Fruit fly (Drosophila melanogaster): ENCODE results near the gene CG5276.

Gene CG5276

dm6 chr3R:11392805-11393204 is 38.7 kb upstream of the CG5276 start (continued):
- peak; percentile 44 for TF ChIP-seq Fer2 (tag; optimal IDR thresholded peaks at IDR 0.05)
- TF ChIP-seq CG15479 (GFP tag; optimal IDR thresholded peaks at IDR 0.05) = peak; percentile 44
- peak; percentile 45 for TF ChIP-seq Ssrp (tag; optimal IDR thresholded peaks at IDR 0.05)
- peak; percentile 38; the same call in 1 of the 2 replicates for TF ChIP-seq slbo (GFP tag; IDR thresholded peaks at IDR 0.05)
- no peak for TF ChIP-seq CG11696 (GFP tag; IDR thresholded peaks at IDR 0.05)
- TF ChIP-seq Myb (GFP tag; optimal IDR thresholded peaks at IDR 0.05) = peak; percentile 8
- TF ChIP-seq fd102C (GFP tag; optimal IDR thresholded peaks at IDR 0.05) = peak; percentile 91
- TF ChIP-seq CG3838 (GFP tag; optimal IDR thresholded peaks at IDR 0.05) = no peak
- peak; percentile 41 for TF ChIP-seq CG6765 (GFP tag; optimal IDR thresholded peaks at IDR 0.05)
- peak; percentile 69 for TF ChIP-seq CG11723 (GFP tag; optimal IDR thresholded peaks at IDR 0.05)
- peak; percentile 61 for TF ChIP-seq gsb-n (tag; optimal IDR thresholded peaks at IDR 0.05)
- TF ChIP-seq CG11093 (GFP tag; IDR thresholded peaks at IDR 0.05) = no peak
- no peak for TF ChIP-seq CG13287 (GFP tag; IDR thresholded peaks at IDR 0.05; ENCODE audit: partially characterized antibody)
- TF ChIP-seq zen (tag; optimal IDR thresholded peaks at IDR 0.05) = peak; percentile 92
- no peak for TF ChIP-seq bsh (GFP tag; optimal IDR thresholded peaks at IDR 0.05)
- peak; percentile 92 for TF ChIP-seq zfh1 (GFP tag; IDR thresholded peaks at IDR 0.05)
- no peak for TF ChIP-seq pita (GFP tag; optimal IDR thresholded peaks at IDR 0.05)
- TF ChIP-seq usp (GFP tag; optimal IDR thresholded peaks at IDR 0.05) = no peak
- TF ChIP-seq TFAM (GFP tag; optimal IDR thresholded peaks at IDR 0.05) = peak; percentile 52
- peak; percentile 65 for TF ChIP-seq ttk (GFP tag; IDR thresholded peaks at IDR 0.05)
- TF ChIP-seq CG12659 (GFP tag; optimal IDR thresholded peaks at IDR 0.05) = peak; percentile 35
- TF ChIP-seq sens (GFP tag) = peak; percentile 89
- TF ChIP-seq vfl (GFP tag; optimal IDR thresholded peaks at IDR 0.05) = no peak
- TF ChIP-seq B-H1 (GFP tag; IDR thresholded peaks at IDR 0.05) = 0 out of 3 replicates have a peak, but pooled peaks have one; percentile 31
- no peak; the same call in 2 of the 3 replicates for TF ChIP-seq so (GFP tag; IDR thresholded peaks at IDR 0.05)
- peak; percentile 73 for TF ChIP-seq CG12236 (GFP tag; optimal IDR thresholded peaks at IDR 0.05)
- no peak for TF ChIP-seq CG10979 (tag; optimal IDR thresholded peaks at IDR 0.05)
- TF ChIP-seq eve (GFP tag; optimal IDR thresholded peaks at IDR 0.05) = no peak
- TF ChIP-seq Six4 (GFP tag; optimal IDR thresholded peaks at IDR 0.05) = peak; percentile 44
- TF ChIP-seq gro (GFP tag; optimal IDR thresholded peaks at IDR 0.05) = no peak
- TF ChIP-seq CG2678 (tag; optimal IDR thresholded peaks at IDR 0.05) = no peak
- peak; percentile 50 for TF ChIP-seq dm (GFP tag; optimal IDR thresholded peaks at IDR 0.05)
- no peak for TF ChIP-seq Doc2 (GFP tag; IDR thresholded peaks at IDR 0.05)
- peak; percentile 41 for TF ChIP-seq pros (GFP tag; optimal IDR thresholded peaks at IDR 0.05)
- TF ChIP-seq Lim3 (GFP tag; IDR thresholded peaks at IDR 0.05) = no peak
- TF ChIP-seq H2.0 (GFP tag; IDR thresholded peaks at IDR 0.05) = peak; percentile 57
- no peak for TF ChIP-seq hkb (optimal IDR thresholded peaks at IDR 0.05)
- TF ChIP-seq hkb (GFP tag; IDR thresholded peaks at IDR 0.05) = no peak; the same call in 1 of the 2 replicates
- no peak for TF ChIP-seq CG2129 (GFP tag; IDR thresholded peaks at IDR 0.05; ENCODE audit: partially characterized antibody)
- TF ChIP-seq CG10366 (GFP tag; IDR thresholded peaks at IDR 0.05) = peak; percentile 42
- TF ChIP-seq CG32767 (GFP tag; IDR thresholded peaks at IDR 0.05) = no peak
- TF ChIP-seq CG2889 (GFP tag; IDR thresholded peaks at IDR 0.05) = no peak
- peak; percentile 59 for TF ChIP-seq Camta (GFP tag; optimal IDR thresholded peaks at IDR 0.05)
- no peak for TF ChIP-seq vnd (GFP tag; IDR thresholded peaks at IDR 0.05; ENCODE audit: partially characterized antibody)
- TF ChIP-seq Atf3 (GFP tag; optimal IDR thresholded peaks at IDR 0.05) = peak; percentile 23
- no peak for TF ChIP-seq Oaz (GFP tag; IDR thresholded peaks at IDR 0.05)
- no peak for TF ChIP-seq CG12155 (GFP tag; optimal IDR thresholded peaks at IDR 0.05)
- 0 out of 3 replicates have a peak, but pooled peaks have one; percentile 33 for TF ChIP-seq Aef1 (GFP tag; IDR thresholded peaks at IDR 0.05)
- no peak for TF ChIP-seq CG4282 (GFP tag; optimal IDR thresholded peaks at IDR 0.05)
- no peak for TF ChIP-seq hb (GFP tag; IDR thresholded peaks at IDR 0.05; ENCODE audit: partially characterized antibody)
- TF ChIP-seq ERR (GFP tag; optimal IDR thresholded peaks at IDR 0.05) = no peak
- TF ChIP-seq CG10462 (GFP tag; optimal IDR thresholded peaks at IDR 0.05) = peak; percentile 30

Measured in whole organism, embryonic.